Worm (Caenorhabditis elegans) whole organism, young adult: Measurements from ENCODE around the gene T23E1.3.

Source experiments
- F37B4.10 ChIP-seq: fragments of 200-800 bp; sonication (Bioruptor generic); IDR thresholded peaks from 2 replicates; pipeline ENCODE4 v1.3.6; 2022; ENCODE audit warnings: missing genetic modification characterization, missing compliant biosample characterization
- ama-1 ChIP-seq, 3 experiments: fragments of 150-350 bp in 1 of 3; sonication (generic microtip) in 2 of 3; optimal IDR thresholded peaks; 2 replicates each; lab custom pipeline; 2014 to 2018; ENCODE audit warnings: missing biosample characterization in 2 of 3, missing genetic modification characterization in 2 of 3, missing genetic modification reagents in 2 of 3
- attf-6 ChIP-seq: fragments of 200-800 bp; sonication (Bioruptor generic); IDR thresholded peaks from 2 replicates; pipeline ENCODE4 v1.3.6; 2022; ENCODE audit warnings: missing genetic modification reagents, missing genetic modification characterization, missing compliant biosample characterization
- nhr-179 ChIP-seq: sonication (generic microtip); optimal IDR thresholded peaks from 2 replicates; lab custom pipeline; 2016; ENCODE audit warnings: mild to moderate bottlenecking, missing genetic modification characterization, missing compliant biosample characterization
- pha-4 ChIP-seq: fragments of 150-350 bp; sonication (generic microtip); optimal IDR thresholded peaks from 2 replicates; lab custom pipeline; 2014; ENCODE audit warnings: missing biosample characterization, missing genetic modification reagents, missing genetic modification characterization
- repo-1 ChIP-seq: sonication (generic microtip); optimal IDR thresholded peaks from 2 replicates; lab custom pipeline; 2017; ENCODE audit warnings: mild to moderate bottlenecking, missing genetic modification characterization, missing compliant biosample characterization
- sea-2 ChIP-seq: fragments of 200-800 bp; sonication (Bioruptor generic); IDR thresholded peaks from 2 replicates; pipeline ENCODE4 v1.3.6; 2022; ENCODE audit warnings: missing genetic modification characterization, missing compliant biosample characterization
- sptf-2 ChIP-seq: fragments of 200-800 bp; sonication (Bioruptor generic); optimal IDR thresholded peaks from 2 replicates; lab custom pipeline; 2018; ENCODE audit warnings: mild to moderate bottlenecking, missing genetic modification characterization, missing compliant biosample characterization

- TF ChIP-seq pha-4 (tag; lab: Kevin White, UChicago) (no peak), F37B4.10 (GFP tag; lab: Robert Waterston, UW) (no peak), sptf-2 (GFP tag; lab: Kevin White, UChicago) (no peak), nhr-179 (tag; lab: Kevin White, UChicago) (no peak), sea-2 (GFP tag; lab: Robert Waterston, UW) (no peak), ama-1 (optimal IDR thresholded peaks at IDR 0.05; lab: Kevin White, UChicago) (no peak), ama-1 (GFP tag; optimal IDR thresholded peaks at IDR 0.05; lab: Kevin White, UChicago) (no peak), repo-1 (tag; lab: Kevin White, UChicago) (no peak), attf-6 (GFP tag; lab: Robert Waterston, UW) (no peak)
Observed at ce11 chrIV:3163562-3163961, 17.9 kb downstream of the T23E1.3 start.
